Fruit fly (Drosophila melanogaster) whole organism, prepupa: ENCODE measurements around the gene Tango10.

ENCODE experiments used
- CG10631 ChIP-seq: fragments of 200-800 bp; sonication (Bioruptor generic); optimal IDR thresholded peaks from 2 replicates; lab custom pipeline; 2016; ENCODE audit warnings: missing biosample characterization, missing genetic modification characterization
- CG10669 ChIP-seq: fragments of 200-800 bp; sonication (Bioruptor generic); optimal IDR thresholded peaks from 3 replicates; lab custom pipeline; 2018; ENCODE audit warnings: missing biosample characterization, mild to moderate bottlenecking, missing genetic modification characterization, moderate library complexity
- CG1621 ChIP-seq: fragments of 200-800 bp; sonication (Bioruptor generic); optimal IDR thresholded peaks from 3 replicates; lab custom pipeline; 2018; ENCODE audit warnings: missing biosample characterization, mild to moderate bottlenecking, missing genetic modification characterization
- CG31627 ChIP-seq: fragments of 200-800 bp; sonication (Bioruptor generic); optimal IDR thresholded peaks from 3 replicates; lab custom pipeline; 2016; ENCODE audit warnings: missing biosample characterization, missing genetic modification characterization
- CG34406 ChIP-seq: fragments of 200-800 bp; sonication (Bioruptor generic); optimal IDR thresholded peaks from 3 replicates; lab custom pipeline; 2016; ENCODE audit warnings: missing biosample characterization, missing genetic modification characterization
- CG4318 ChIP-seq: fragments of 200-800 bp; sonication (Bioruptor generic); optimal IDR thresholded peaks from 3 replicates; lab custom pipeline; 2017; ENCODE audit warnings: missing biosample characterization, mild to moderate bottlenecking, missing genetic modification characterization
- CG6276 ChIP-seq: fragments of 200-800 bp; sonication (Bioruptor generic); optimal IDR thresholded peaks from 2 replicates; lab custom pipeline; 2017; ENCODE audit warnings: missing biosample characterization, mild to moderate bottlenecking, missing genetic modification characterization
- CG7368 ChIP-seq: fragments of 200-800 bp; sonication (Bioruptor generic); optimal IDR thresholded peaks from 3 replicates; lab custom pipeline; 2016; ENCODE audit warnings: missing biosample characterization, missing genetic modification characterization
- CG8319 ChIP-seq: fragments of 200-800 bp; sonication (Bioruptor generic); optimal IDR thresholded peaks from 3 replicates; lab custom pipeline; 2016; ENCODE audit warnings: missing biosample characterization, missing genetic modification characterization
- CG9139 ChIP-seq: fragments of 200-800 bp; sonication (Bioruptor generic); optimal IDR thresholded peaks from 3 replicates; lab custom pipeline; 2017; ENCODE audit warnings: missing biosample characterization, mild to moderate bottlenecking, missing genetic modification characterization
- Eip78C ChIP-seq: fragments of 200-800 bp; sonication (Bioruptor generic); peaks from one replicate; lab custom pipeline; 2016; ENCODE audit warnings: missing biosample characterization, missing genetic modification characterization
- Eip93F ChIP-seq: fragments of 200-800 bp; sonication (Bioruptor generic); optimal IDR thresholded peaks from 2 replicates; lab custom pipeline; 2016; ENCODE audit warnings: missing biosample characterization, mild to moderate bottlenecking, missing genetic modification characterization
- Ets21C ChIP-seq: fragments of 200-800 bp; sonication (Bioruptor generic); optimal IDR thresholded peaks from 3 replicates; lab custom pipeline; 2016; ENCODE audit warnings: missing biosample characterization, missing genetic modification characterization
- Gug ChIP-seq: fragments of 200-800 bp; sonication (Bioruptor generic); IDR thresholded peaks from 2 replicates; pipeline ENCODE4 v1.3.6; 2022; ENCODE audit warnings: missing biosample characterization, missing genetic modification characterization
- Hr4 ChIP-seq: fragments of 200-800 bp; sonication (Bioruptor generic); optimal IDR thresholded peaks from 3 replicates; lab custom pipeline; 2016; ENCODE audit warnings: missing biosample characterization, missing genetic modification characterization
- Lpt ChIP-seq: fragments of 200-800 bp; sonication (Bioruptor generic); optimal IDR thresholded peaks from 3 replicates; lab custom pipeline; 2016; ENCODE audit warnings: missing biosample characterization, missing genetic modification characterization
- Sox102F ChIP-seq: fragments of 200-800 bp; sonication (Bioruptor generic); optimal IDR thresholded peaks from 2 replicates; lab custom pipeline; 2016; ENCODE audit warnings: missing biosample characterization, mild to moderate bottlenecking, missing genetic modification characterization
- Sox14 ChIP-seq: fragments of 200-800 bp; sonication (Bioruptor generic); optimal IDR thresholded peaks from 3 replicates; lab custom pipeline; 2016; ENCODE audit warnings: missing biosample characterization, missing genetic modification characterization
- achi ChIP-seq: fragments of 200-800 bp; sonication (Bioruptor generic); optimal IDR thresholded peaks from 3 replicates; lab custom pipeline; 2016; ENCODE audit warnings: missing biosample characterization, missing genetic modification characterization
- dac ChIP-seq: fragments of 200-800 bp; sonication (Bioruptor generic); optimal IDR thresholded peaks from 2 replicates; lab custom pipeline; 2017; ENCODE audit warnings: missing biosample characterization, mild to moderate bottlenecking, missing genetic modification characterization
- eg ChIP-seq: fragments of 200-800 bp; sonication (Bioruptor generic); IDR thresholded peaks from 3 replicates; pipeline ENCODE4 v1.3.6; 2022; ENCODE audit warnings: missing biosample characterization, missing genetic modification characterization
- esn ChIP-seq: fragments of 200-800 bp; sonication (Bioruptor generic); optimal IDR thresholded peaks from 2 replicates; lab custom pipeline; 2016; ENCODE audit warnings: missing biosample characterization, mild to moderate bottlenecking, missing genetic modification characterization, moderate library complexity
- fd59A ChIP-seq: fragments of 200-800 bp; sonication (Bioruptor generic); optimal IDR thresholded peaks from 2 replicates; lab custom pipeline; 2017; ENCODE audit warnings: missing biosample characterization, mild to moderate bottlenecking, missing genetic modification characterization, missing genetic modification reagents
- fd85E ChIP-seq: fragments of 200-800 bp; sonication (Bioruptor generic); optimal IDR thresholded peaks from 3 replicates; lab custom pipeline; 2016; ENCODE audit warnings: missing biosample characterization, missing genetic modification characterization
- lz ChIP-seq: fragments of 200-800 bp; sonication (Bioruptor generic); optimal IDR thresholded peaks from 3 replicates; lab custom pipeline; 2016; ENCODE audit warnings: missing biosample characterization, missing genetic modification characterization
- net ChIP-seq: fragments of 200-800 bp; sonication (Bioruptor generic); optimal IDR thresholded peaks from 3 replicates; lab custom pipeline; 2016; ENCODE audit warnings: missing biosample characterization, missing genetic modification characterization
- pdm3 ChIP-seq: fragments of 200-800 bp; sonication (Bioruptor generic); optimal IDR thresholded peaks from 3 replicates; lab custom pipeline; 2016; ENCODE audit warnings: missing biosample characterization, missing genetic modification characterization
- spab ChIP-seq: fragments of 200-800 bp; sonication (Bioruptor generic); optimal IDR thresholded peaks from 2 replicates; lab custom pipeline; 2017; ENCODE audit warnings: missing biosample characterization, mild to moderate bottlenecking, missing genetic modification characterization, missing genetic modification reagents
- ss ChIP-seq, 2 experiments: fragments of 200-800 bp; sonication (Bioruptor generic); optimal IDR thresholded peaks; 2 replicates in 1 of 2; 3 replicates in 1 of 2; lab custom pipeline; 2017 to 2018; ENCODE audit warnings: mild to moderate bottlenecking in 2 of 2, missing biosample characterization in 2 of 2, missing genetic modification characterization in 2 of 2, moderate library complexity in 1 of 2
- topi ChIP-seq: fragments of 200-800 bp; sonication (Bioruptor generic); optimal IDR thresholded peaks from 3 replicates; lab custom pipeline; 2016; ENCODE audit warnings: missing biosample characterization, missing genetic modification characterization
- vri ChIP-seq: fragments of 200-800 bp; sonication (Bioruptor generic); optimal IDR thresholded peaks from 3 replicates; lab custom pipeline; 2016; ENCODE audit warnings: missing biosample characterization, mild to moderate bottlenecking, missing genetic modification characterization

Gene Tango10

dm6 chrX:11715937-11716730 is 3.9 kb upstream of the Tango10 start (continued):
- peak; percentile 83 for TF ChIP-seq CG4318 (GFP tag; lab: Kevin White, UChicago)
- TF ChIP-seq CG10669 (GFP tag; lab: Kevin White, UChicago): peak; percentile 94
- TF ChIP-seq CG34406 (GFP tag; lab: Kevin White, UChicago): peak; percentile 92
- TF ChIP-seq Hr4 (GFP tag; lab: Kevin White, UChicago): peak; percentile 87
- peak; percentile 86 for TF ChIP-seq spab (GFP tag; lab: Kevin White, UChicago)
- TF ChIP-seq esn (GFP tag; lab: Kevin White, UChicago): peak; percentile 93
- peak; percentile 93 for TF ChIP-seq topi (GFP tag; lab: Kevin White, UChicago)
- peak; percentile 81 for TF ChIP-seq Gug
- peak; percentile 87 for TF ChIP-seq Lpt (GFP tag; lab: Kevin White, UChicago)
- TF ChIP-seq CG31627 (GFP tag; lab: Kevin White, UChicago): peak; percentile 88
- peak; percentile 77 for TF ChIP-seq eg
- peak; percentile 93 for TF ChIP-seq CG6276

dm6 chrX:11716731-11717326 is 3.2 kb upstream of the Tango10 start, which contains the start of gene prtp:
TSS of gene prtp (plus strand) at chrX:11716756.
- no peak for TF ChIP-seq Lpt (GFP tag; lab: Kevin White, UChicago)
- no peak for TF ChIP-seq ss (GFP tag; optimal IDR thresholded peaks at IDR 0.05; lab: Kevin White, UChicago)
- no peak for TF ChIP-seq Ets21C (GFP tag; lab: Kevin White, UChicago)
- no peak for TF ChIP-seq CG9139 (GFP tag; lab: Kevin White, UChicago)
- no peak for TF ChIP-seq CG8319 (GFP tag; lab: Kevin White, UChicago)
- no peak for TF ChIP-seq lz (GFP tag; lab: Kevin White, UChicago)
- no peak for TF ChIP-seq esn (GFP tag; lab: Kevin White, UChicago)
- TF ChIP-seq CG7368 (GFP tag; lab: Kevin White, UChicago): no peak
- TF ChIP-seq net (GFP tag; lab: Kevin White, UChicago): no peak
- TF ChIP-seq dac (GFP tag; lab: Kevin White, UChicago): no peak
- TF ChIP-seq achi (GFP tag; lab: Kevin White, UChicago): no peak
- TF ChIP-seq CG10631 (GFP tag; lab: Kevin White, UChicago): no peak
- no peak for TF ChIP-seq topi (GFP tag; lab: Kevin White, UChicago)
- peak; percentile 80 for TF ChIP-seq Eip93F (GFP tag; lab: Kevin White, UChicago)
- no peak for TF ChIP-seq Hr4 (GFP tag; lab: Kevin White, UChicago)
- no peak for TF ChIP-seq fd85E (GFP tag; lab: Kevin White, UChicago)
- no peak for TF ChIP-seq Sox14 (GFP tag; lab: Kevin White, UChicago)
- TF ChIP-seq Eip78C (GFP tag; lab: Kevin White, UChicago): peak; percentile 57
- no peak for TF ChIP-seq Sox102F (GFP tag; lab: Kevin White, UChicago)
- no peak for TF ChIP-seq CG4318 (GFP tag; lab: Kevin White, UChicago)
- TF ChIP-seq CG1621 (tag; lab: Kevin White, UChicago): peak; percentile 90

- TF ChIP-seq CG31627 (GFP tag; lab: Kevin White, UChicago): no peak
- no peak for TF ChIP-seq fd59A (GFP tag; lab: Kevin White, UChicago)
- TF ChIP-seq Sox14 (GFP tag; lab: Kevin White, UChicago): peak; percentile 56
- peak; percentile 71 for TF ChIP-seq vri (GFP tag; lab: Kevin White, UChicago)
- TF ChIP-seq Eip78C (GFP tag; lab: Kevin White, UChicago): peak; percentile 12
These were observed 2.2 kb upstream of the Tango10 start for dm6 chrX:11717892-11718291.

DNA sequence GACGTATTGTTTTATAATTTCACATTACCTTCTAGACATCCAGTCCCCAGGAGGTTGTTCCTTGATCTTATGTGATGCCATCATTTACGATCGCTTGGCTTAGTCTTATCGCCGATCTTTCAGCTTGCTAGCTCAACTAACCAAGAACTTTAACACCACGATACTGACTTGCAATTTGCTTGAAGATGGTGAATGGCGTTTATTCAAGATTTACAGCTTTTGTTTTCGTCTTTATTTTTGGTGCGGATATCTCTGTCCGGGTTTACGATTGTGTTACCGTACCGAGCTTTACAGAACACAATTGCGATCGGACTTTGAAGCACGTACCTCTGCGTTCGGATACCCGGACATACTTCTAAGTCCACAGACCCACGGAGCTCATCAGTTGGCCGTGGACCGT is 3.9 kb downstream of the Tango10 start, which contains the start of gene CG15221:
Gene CG15221 (plus strand): TSS at position 301 of the 400 bp plus-strand sequence.
- TF ChIP-seq pdm3 (GFP tag; lab: Kevin White, UChicago) (no peak), Ets21C (GFP tag; lab: Kevin White, UChicago) (no peak), net (GFP tag; lab: Kevin White, UChicago) (no peak)
- TF ChIP-seq, all 60 proteins: peak for 0
